Fruit fly (Drosophila melanogaster) whole organism, wandering third instar larva: Measurements from ENCODE around the gene Rip11.
A peak's percentile ranks its signal among the peaks of the same experiment; 100 is the strongest.

Experiments used
- Abd-B ChIP-seq: fragments of >200 bp; optimal IDR thresholded peaks from 2 replicates; lab custom pipeline; 2017; ENCODE audit warnings: missing biosample characterization, missing genetic modification characterization
- CG32264 ChIP-seq: fragments of 200-800 bp; sonication (Bioruptor generic); optimal IDR thresholded peaks from 2 replicates; lab custom pipeline; 2016; ENCODE audit warnings: missing biosample characterization, missing genetic modification characterization
- CG9705 ChIP-seq: fragments of 200-800 bp; sonication (Bioruptor generic); optimal IDR thresholded peaks from 2 replicates; lab custom pipeline; 2018; ENCODE audit warnings: missing biosample characterization, mild to moderate bottlenecking, missing genetic modification characterization
- CrebA ChIP-seq: fragments of 200-800 bp; sonication (Bioruptor generic); optimal IDR thresholded peaks from 2 replicates; lab custom pipeline; 2016; ENCODE audit warnings: missing biosample characterization, mild to moderate bottlenecking, missing genetic modification characterization, borderline replicate concordance
- Dfd ChIP-seq: fragments of >200 bp; optimal IDR thresholded peaks from 2 replicates; lab custom pipeline; 2017; ENCODE audit warnings: missing biosample characterization, missing genetic modification characterization
- GATAd ChIP-seq: sonication (Bioruptor generic); optimal IDR thresholded peaks from 2 replicates; lab custom pipeline; 2016; ENCODE audit warnings: missing biosample characterization, missing genetic modification characterization
- HLH106 ChIP-seq: fragments of 200-800 bp; optimal IDR thresholded peaks from 3 replicates; lab custom pipeline; 2019; ENCODE audit warnings: missing biosample characterization, mild to moderate bottlenecking, missing genetic modification characterization, moderate library complexity
- Hnf4 ChIP-seq: fragments of 200-800 bp; sonication (Bioruptor generic); optimal IDR thresholded peaks from 2 replicates; lab custom pipeline; 2016; ENCODE audit warnings: missing biosample characterization, mild to moderate bottlenecking, missing genetic modification characterization
- Hr78 ChIP-seq: fragments of >200 bp; optimal IDR thresholded peaks from 2 replicates; lab custom pipeline; 2017; ENCODE audit warnings: missing biosample characterization, missing genetic modification characterization
- Hr83 ChIP-seq: fragments of 200-300 bp; sonication (Bioruptor generic); optimal IDR thresholded peaks from 2 replicates; lab custom pipeline; 2016; ENCODE audit warnings: missing biosample characterization, mild to moderate bottlenecking, missing genetic modification characterization, moderate library complexity; ENCODE audit not compliant: poor library complexity, severe bottlenecking
- Jra ChIP-seq: sonication (Bioruptor generic); optimal IDR thresholded peaks from 2 replicates; lab custom pipeline; 2016; ENCODE audit warnings: missing biosample characterization, missing genetic modification characterization
- Myc ChIP-seq: fragments of >200 bp; optimal IDR thresholded peaks from 2 replicates; lab custom pipeline; 2017
- N ChIP-seq: fragments of >200 bp; optimal IDR thresholded peaks from 2 replicates; lab custom pipeline; 2018; ENCODE audit warnings: missing biosample characterization, missing external identifiers, missing genetic modification characterization
- OdsH ChIP-seq: fragments of 200-800 bp; sonication (Bioruptor generic); optimal IDR thresholded peaks from 2 replicates; lab custom pipeline; 2016; ENCODE audit warnings: missing biosample characterization, mild to moderate bottlenecking, missing genetic modification characterization
- Rel ChIP-seq, 2 experiments: fragments of 200-800 bp; sonication (Bioruptor generic) in 1 of 2; optimal IDR thresholded peaks; 2 replicates in 1 of 2; 3 replicates in 1 of 2; lab custom pipeline; 2016 to 2019; ENCODE audit warnings: mild to moderate bottlenecking in 2 of 2, missing biosample characterization in 2 of 2, missing genetic modification characterization in 2 of 2, moderate library complexity in 1 of 2
- Sp1 ChIP-seq: fragments of 200-800 bp; sonication (Bioruptor generic); optimal IDR thresholded peaks from 3 replicates; lab custom pipeline; 2019; ENCODE audit warnings: missing biosample characterization, mild to moderate bottlenecking, missing genetic modification characterization, moderate library complexity
- Vsx2 ChIP-seq: fragments of 200-300, 225-300 bp; sonication (Bioruptor generic); optimal IDR thresholded peaks from 2 replicates; lab custom pipeline; 2018; ENCODE audit warnings: missing biosample characterization, missing genetic modification characterization; ENCODE audit not compliant: partially characterized antibody
- br ChIP-seq: fragments of 200-800 bp; sonication (Bioruptor generic); optimal IDR thresholded peaks from 2 replicates; lab custom pipeline; 2016; ENCODE audit warnings: missing biosample characterization, missing genetic modification characterization
- dl ChIP-seq, 2 experiments: fragments of 175-275, 200-275 bp in 1 of 2; fragments of 200-275 bp in 1 of 2; sonication (Bioruptor generic); optimal IDR thresholded peaks; lab custom pipeline; 2018; ENCODE audit warnings: mild to moderate bottlenecking in 2 of 2, missing biosample characterization in 2 of 2, missing genetic modification characterization in 2 of 2, moderate library complexity in 2 of 2; ENCODE audit not compliant: partially characterized antibody in 2 of 2, insufficient read depth in 1 of 2
- dmrt93B ChIP-seq: fragments of 200-800 bp; sonication (Bioruptor generic); optimal IDR thresholded peaks from 2 replicates; lab custom pipeline; 2018; ENCODE audit warnings: missing biosample characterization, mild to moderate bottlenecking, missing genetic modification characterization
- dsf ChIP-seq: sonication (Bioruptor generic); optimal IDR thresholded peaks from 2 replicates; lab custom pipeline; 2016; ENCODE audit warnings: missing biosample characterization, missing genetic modification characterization, borderline replicate concordance
- ey ChIP-seq: fragments of 200-800 bp; sonication (Bioruptor generic); optimal IDR thresholded peaks from 2 replicates; lab custom pipeline; 2016; ENCODE audit warnings: missing biosample characterization, missing genetic modification characterization
- foxo ChIP-seq, 2 experiments: fragments of 200-800 bp; sonication (Bioruptor generic); optimal IDR thresholded peaks; 2 replicates in 1 of 2; 3 replicates in 1 of 2; lab custom pipeline; 2016 to 2017; ENCODE audit warnings: missing biosample characterization in 2 of 2, missing genetic modification characterization in 2 of 2
- fru ChIP-seq: fragments of 200-800 bp; sonication (Bioruptor generic); optimal IDR thresholded peaks from 3 replicates; lab custom pipeline; 2016; ENCODE audit warnings: missing biosample characterization, mild to moderate bottlenecking, missing genetic modification characterization
- h ChIP-seq: fragments of 200-800 bp; sonication (Bioruptor generic); optimal IDR thresholded peaks from 3 replicates; lab custom pipeline; 2016; ENCODE audit warnings: missing biosample characterization, mild to moderate bottlenecking, missing genetic modification characterization
- jim ChIP-seq: fragments of 175-275, 200-325 bp; sonication (Bioruptor generic); optimal IDR thresholded peaks from 2 replicates; lab custom pipeline; 2016; ENCODE audit warnings: missing biosample characterization, mild to moderate bottlenecking, missing genetic modification characterization
- pan ChIP-seq: fragments of >200 bp; optimal IDR thresholded peaks from 2 replicates; lab custom pipeline; 2017
- psq ChIP-seq: fragments of 200-800 bp; sonication (Bioruptor generic); optimal IDR thresholded peaks from 3 replicates; lab custom pipeline; 2017; ENCODE audit warnings: missing biosample characterization, mild to moderate bottlenecking, missing genetic modification characterization, moderate library complexity
- rgr ChIP-seq: fragments of 200-800 bp; sonication (Bioruptor generic); optimal IDR thresholded peaks from 3 replicates; lab custom pipeline; 2016; ENCODE audit warnings: missing biosample characterization, mild to moderate bottlenecking, missing genetic modification characterization
- sage ChIP-seq: fragments of 200-800 bp; sonication (Bioruptor generic); optimal IDR thresholded peaks from 2 replicates; lab custom pipeline; 2016; ENCODE audit warnings: missing biosample characterization, mild to moderate bottlenecking, missing genetic modification characterization
- sv ChIP-seq: fragments of 200-800 bp; sonication (Bioruptor generic); optimal IDR thresholded peaks from 3 replicates; lab custom pipeline; 2016; ENCODE audit warnings: missing biosample characterization, missing genetic modification characterization
- tai ChIP-seq: sonication (Bioruptor generic); optimal IDR thresholded peaks from 2 replicates; lab custom pipeline; 2016; ENCODE audit warnings: missing biosample characterization, missing genetic modification characterization
- woc ChIP-seq: sonication (Bioruptor generic); optimal IDR thresholded peaks from 2 replicates; lab custom pipeline; 2016; ENCODE audit warnings: missing biosample characterization, mild to moderate bottlenecking, missing genetic modification characterization

The Rip11 gene

DNA sequence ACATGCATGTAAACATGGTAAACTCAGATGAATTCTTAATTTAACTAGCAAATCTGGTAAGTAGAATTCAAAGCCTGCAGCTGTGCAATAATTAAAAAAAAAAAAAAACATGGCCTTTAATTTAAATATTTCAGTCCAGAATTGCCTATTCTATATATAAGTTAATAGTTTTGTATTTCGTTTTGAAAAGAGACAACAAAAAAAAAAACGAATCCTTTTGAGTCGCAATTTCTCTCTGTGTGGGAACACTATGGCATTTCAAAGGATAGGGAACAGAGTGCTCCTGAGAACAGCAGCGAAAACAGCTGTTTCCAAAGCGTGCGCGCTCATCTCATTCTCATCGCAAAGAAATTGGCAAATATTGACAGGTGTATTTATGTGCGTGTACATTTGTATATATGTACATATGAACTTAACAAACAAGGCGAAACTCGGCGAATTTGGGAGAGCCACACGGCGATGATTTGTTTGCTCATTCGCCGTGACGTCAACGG lies 1.7 kb downstream of the Rip11 start (continued):
- TF ChIP-seq Hnf4 (peak; percentile 58), dmrt93B (GFP tag; lab: Kevin White, UChicago) (peak; percentile 13), dsf (GFP tag; lab: Kevin White, UChicago) (peak; percentile 20), sage (peak; percentile 41), jim (GFP tag; lab: Kevin White, UChicago) (no peak), sv (GFP tag; lab: Kevin White, UChicago) (peak; percentile 36), Sp1 (GFP tag; lab: Kevin White, UChicago) (peak; percentile 65), CG9705 (no peak), CG32264 (GFP tag; lab: Kevin White, UChicago) (peak; percentile 14), N (no peak), rgr (GFP tag; lab: Kevin White, UChicago) (peak; percentile 74)

DNA sequence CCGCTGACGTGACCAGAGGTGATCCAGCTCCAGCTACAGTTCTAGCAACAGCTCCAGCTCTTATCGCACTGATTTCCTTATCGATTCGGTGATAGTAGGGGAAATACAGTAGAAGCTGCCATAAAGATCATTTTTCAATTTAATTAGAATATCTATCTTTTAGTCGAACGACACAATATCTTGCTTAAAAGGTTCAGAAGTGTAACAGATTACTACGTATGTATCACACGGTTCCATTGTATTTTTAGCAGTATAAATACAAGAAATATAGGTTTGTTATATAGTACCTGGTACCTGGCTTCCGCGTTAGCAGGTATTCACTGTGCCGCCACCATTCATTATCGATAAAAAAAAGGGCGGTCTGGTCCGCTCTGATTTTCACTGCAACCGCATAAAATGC lies 2.6 kb downstream of the Rip11 start:
- TF ChIP-seq Rel (GFP tag; optimal IDR thresholded peaks at IDR 0.05; lab: Kevin White, UChicago) (no peak), Rel (tag; optimal IDR thresholded peaks at IDR 0.05; lab: Kevin White, UChicago) (peak; percentile 69), dsf (GFP tag; lab: Kevin White, UChicago) (no peak), GATAd (GFP tag; lab: Kevin White, UChicago) (no peak), pan (lab: Kevin White, UChicago) (no peak), Sp1 (GFP tag; lab: Kevin White, UChicago) (peak; percentile 79), ey (GFP tag; lab: Kevin White, UChicago) (peak; percentile 88), foxo (GFP tag; optimal IDR thresholded peaks at IDR 0.05; lab: Kevin White, UChicago) (peak in 1 of 2 experiments; percentile 90), CG9705 (peak; percentile 38), OdsH (peak; percentile 83), rgr (GFP tag; lab: Kevin White, UChicago) (peak; percentile 89), sage (no peak), sv (GFP tag; lab: Kevin White, UChicago) (peak; percentile 64), woc (GFP tag; lab: Kevin White, UChicago) (peak; percentile 9), Myc (no peak), fru (GFP tag; lab: Kevin White, UChicago) (peak; percentile 85), psq (peak; percentile 69), Jra (GFP tag; lab: Kevin White, UChicago) (peak; percentile 53), Vsx2 (GFP tag; lab: Kevin White, UChicago) (no peak), dl (GFP tag; optimal IDR thresholded peaks at IDR 0.05; lab: Kevin White, UChicago; ENCODE audit: insufficient read depth in 1 of 2, partially characterized antibody in 2 of 2) (no peak), HLH106 (tag; lab: Kevin White, UChicago) (peak; percentile 83), h (peak; percentile 92), CG32264 (GFP tag; lab: Kevin White, UChicago) (no peak), tai (no peak), Hnf4 (peak; percentile 84), br (peak; percentile 85), Hr78 (GFP tag; lab: Kevin White, UChicago) (no peak), dmrt93B (GFP tag; lab: Kevin White, UChicago) (peak; percentile 58), Abd-B (no peak), CrebA (no peak)

DNA sequence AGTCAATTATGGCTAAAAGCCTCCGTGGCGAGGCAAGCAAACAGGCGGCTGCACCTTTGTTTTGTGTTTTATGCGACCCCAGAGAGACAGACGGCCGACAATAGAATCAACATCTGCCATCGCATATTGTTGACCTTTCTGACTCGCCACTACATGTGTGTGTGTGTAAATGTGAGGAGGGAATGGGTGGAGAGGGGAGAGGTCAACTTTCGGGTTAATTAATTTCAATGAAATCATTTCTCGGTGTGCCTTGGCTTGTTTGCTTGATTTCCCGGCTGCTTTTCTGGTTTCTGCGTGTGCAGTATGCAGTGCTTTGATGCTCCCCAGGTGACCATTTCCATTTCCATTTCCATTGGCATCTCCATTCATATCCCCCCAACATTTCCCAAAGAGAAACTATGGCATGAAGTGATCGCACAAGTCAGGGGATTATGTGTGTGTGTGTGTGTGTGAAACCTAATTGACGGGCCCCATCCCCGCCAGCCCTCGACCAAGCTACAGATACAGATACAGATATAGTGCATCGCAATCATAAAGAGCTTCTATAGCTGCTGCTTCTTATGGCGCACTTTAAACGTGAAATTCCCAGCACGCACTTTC lies 4.3 kb downstream of the Rip11 start:
- TF ChIP-seq foxo (GFP tag; optimal IDR thresholded peaks at IDR 0.05; lab: Kevin White, UChicago), result no peak
- TF ChIP-seq dsf (GFP tag; lab: Kevin White, UChicago), result no peak
- TF ChIP-seq Vsx2 (GFP tag; lab: Kevin White, UChicago), result no peak
- no peak for TF ChIP-seq Hr83 (GFP tag; lab: Kevin White, UChicago)
- TF ChIP-seq Dfd, result no peak
- TF ChIP-seq Abd-B, result no peak
